Worm (Caenorhabditis elegans) whole organism, late embryonic: Measurements from ENCODE around the gene srz-64.

ENCODE experiments used
- C08G9.2 ChIP-seq: sonication (generic microtip); optimal IDR thresholded peaks from 2 replicates; lab custom pipeline; 2016; ENCODE audit warnings: mild to moderate bottlenecking, missing genetic modification characterization, moderate library complexity, missing compliant biosample characterization
- F13H6.1 ChIP-seq: sonication (generic microtip); optimal IDR thresholded peaks from 2 replicates; lab custom pipeline; 2016; ENCODE audit warnings: missing genetic modification characterization, missing compliant biosample characterization
- K09A11.1 ChIP-seq: sonication (generic microtip); optimal IDR thresholded peaks from 2 replicates; lab custom pipeline; 2017; ENCODE audit warnings: antibody characterized with exemption, mild to moderate bottlenecking, missing genetic modification characterization, missing compliant biosample characterization; ENCODE audit not compliant: insufficient read depth
- Y22D7AL.16 ChIP-seq: sonication (generic microtip); optimal IDR thresholded peaks from 2 replicates; lab custom pipeline; 2016; ENCODE audit warnings: missing genetic modification characterization, missing compliant biosample characterization
- ama-1 ChIP-seq: fragments of 150-350 bp; optimal IDR thresholded peaks from 2 replicates; lab custom pipeline; 2014
- ceh-14 ChIP-seq: sonication (generic microtip); optimal IDR thresholded peaks from 2 replicates; lab custom pipeline; 2016; ENCODE audit warnings: missing genotype, missing genetic modification characterization, missing compliant biosample characterization
- ceh-19 ChIP-seq: fragments of 200-800 bp; sonication (Bioruptor generic); optimal IDR thresholded peaks from 2 replicates; lab custom pipeline; 2018; ENCODE audit warnings: mild to moderate bottlenecking, missing genetic modification characterization, missing compliant biosample characterization
- ceh-2 ChIP-seq: sonication (generic microtip); optimal IDR thresholded peaks from 2 replicates; lab custom pipeline; 2016; ENCODE audit warnings: missing genotype, missing genetic modification characterization, missing compliant biosample characterization
- ceh-24 ChIP-seq: sonication (generic microtip); optimal IDR thresholded peaks from 2 replicates; lab custom pipeline; 2016; ENCODE audit warnings: mild to moderate bottlenecking, missing genetic modification characterization, missing compliant biosample characterization
- ceh-30 ChIP-seq: fragments of 150-350 bp; optimal IDR thresholded peaks from 2 replicates; lab custom pipeline; 2014; ENCODE audit warnings: missing biosample characterization, missing genetic modification characterization
- ceh-31 ChIP-seq: sonication (generic microtip); optimal IDR thresholded peaks from 2 replicates; lab custom pipeline; 2016; ENCODE audit warnings: missing genetic modification characterization, missing compliant biosample characterization
- ceh-34 ChIP-seq: sonication (generic microtip); optimal IDR thresholded peaks from 2 replicates; lab custom pipeline; 2016; ENCODE audit warnings: mild to moderate bottlenecking, missing genetic modification characterization, missing compliant biosample characterization
- ceh-45 ChIP-seq: fragments of 200-800 bp; sonication (Bioruptor generic); IDR thresholded peaks from 2 replicates; pipeline ENCODE4 v1.3.6; 2022; ENCODE audit warnings: missing genetic modification reagents, missing genetic modification characterization, missing compliant biosample characterization
- dve-1 ChIP-seq: sonication (generic microtip); optimal IDR thresholded peaks from 2 replicates; lab custom pipeline; 2017; ENCODE audit warnings: antibody characterized with exemption, mild to moderate bottlenecking, missing genetic modification characterization, missing compliant biosample characterization
- elt-2 ChIP-seq: sonication (generic microtip); optimal IDR thresholded peaks from 2 replicates; lab custom pipeline; 2016; ENCODE audit warnings: missing genetic modification reagents, missing genetic modification characterization, missing compliant biosample characterization
- elt-4 ChIP-seq: sonication (generic microtip); optimal IDR thresholded peaks from 2 replicates; lab custom pipeline; 2016; ENCODE audit warnings: missing genetic modification characterization, missing compliant biosample characterization
- ets-4 ChIP-seq: sonication (generic microtip); optimal IDR thresholded peaks from 2 replicates; lab custom pipeline; 2016; ENCODE audit warnings: missing genetic modification characterization, missing compliant biosample characterization
- fkh-10 ChIP-seq: fragments of 150-350 bp; optimal IDR thresholded peaks from 2 replicates; lab custom pipeline; 2014; ENCODE audit warnings: missing biosample characterization, missing genetic modification reagents, missing genetic modification characterization
- fkh-6 ChIP-seq: sonication (generic microtip); optimal IDR thresholded peaks from 2 replicates; lab custom pipeline; 2016; ENCODE audit warnings: missing genetic modification characterization, missing compliant biosample characterization
- gmeb-2 ChIP-seq: sonication (generic microtip); optimal IDR thresholded peaks from 2 replicates; lab custom pipeline; 2016; ENCODE audit warnings: missing genetic modification characterization, inconsistent platforms, missing compliant biosample characterization
- hlh-6 ChIP-seq: sonication (generic microtip); optimal IDR thresholded peaks from 2 replicates; lab custom pipeline; 2016; ENCODE audit warnings: missing genotype, missing genetic modification characterization, missing compliant biosample characterization
- lim-6 ChIP-seq: sonication (generic microtip); optimal IDR thresholded peaks from 2 replicates; lab custom pipeline; 2016; ENCODE audit warnings: missing genetic modification characterization, missing compliant biosample characterization
- mec-3 ChIP-seq: sonication (generic microtip); optimal IDR thresholded peaks from 2 replicates; lab custom pipeline; 2016; ENCODE audit warnings: borderline replicate concordance, missing genetic modification characterization, missing compliant biosample characterization
- nfya-1 ChIP-seq: sonication (generic microtip); optimal IDR thresholded peaks from 2 replicates; lab custom pipeline; 2017; ENCODE audit warnings: missing genetic modification characterization, mild to moderate bottlenecking, missing compliant biosample characterization, antibody characterized with exemption, moderate library complexity
- nhr-11 ChIP-seq: fragments of 150-350 bp; optimal IDR thresholded peaks from 2 replicates; lab custom pipeline; 2014; ENCODE audit warnings: missing biosample characterization, missing genetic modification characterization
- npax-4 ChIP-seq: sonication (generic microtip); optimal IDR thresholded peaks from 2 replicates; lab custom pipeline; 2016; ENCODE audit warnings: missing genetic modification characterization, missing compliant biosample characterization
- pqm-1 ChIP-seq: sonication (generic microtip); optimal IDR thresholded peaks from 2 replicates; lab custom pipeline; 2016; ENCODE audit warnings: missing genetic modification characterization, missing compliant biosample characterization
- sox-2 ChIP-seq: fragments of 200-800 bp; sonication (Bioruptor generic); IDR thresholded peaks from 2 replicates; pipeline ENCODE4 v1.3.6; 2022; ENCODE audit warnings: missing genetic modification reagents, missing genetic modification characterization, missing compliant biosample characterization
- sox-4 ChIP-seq: sonication (generic microtip); optimal IDR thresholded peaks from 2 replicates; lab custom pipeline; 2017; ENCODE audit warnings: mild to moderate bottlenecking, missing genetic modification characterization, inconsistent platforms, missing compliant biosample characterization
- syd-9 ChIP-seq: sonication (generic microtip); optimal IDR thresholded peaks from 2 replicates; lab custom pipeline; 2016; ENCODE audit warnings: mild to moderate bottlenecking, missing genetic modification characterization, moderate library complexity, missing compliant biosample characterization
- tbx-2 ChIP-seq: sonication (generic microtip); optimal IDR thresholded peaks from 2 replicates; lab custom pipeline; 2016; ENCODE audit warnings: missing genetic modification characterization, missing compliant biosample characterization
- tbx-7 ChIP-seq: sonication (generic microtip); optimal IDR thresholded peaks from 2 replicates; lab custom pipeline; 2016; ENCODE audit warnings: missing genotype, missing genetic modification characterization, missing compliant biosample characterization
- unc-42 ChIP-seq: sonication (generic microtip); optimal IDR thresholded peaks from 2 replicates; lab custom pipeline; 2016; ENCODE audit warnings: missing genotype, missing genetic modification characterization, missing compliant biosample characterization
- unc-55 ChIP-seq: sonication (generic microtip); optimal IDR thresholded peaks from 2 replicates; lab custom pipeline; 2017; ENCODE audit warnings: missing biosample characterization, missing genetic modification reagents, missing genetic modification characterization
- zip-5 ChIP-seq: sonication (generic microtip); optimal IDR thresholded peaks from 2 replicates; lab custom pipeline; 2016; ENCODE audit warnings: missing genetic modification characterization, missing compliant biosample characterization

srz-64 gene

ce11 chrII:1242475-1242874 lies 50.6 kb downstream of the srz-64 start (continued):
- TF ChIP-seq unc-42 (tag; lab: Kevin White, UChicago) (no peak), elt-2 (peak; percentile 20), unc-55 (GFP tag; lab: Kevin White, UChicago) (peak; percentile 79), nfya-1 (tag; lab: Kevin White, UChicago) (peak; percentile 62), pqm-1 (tag; lab: Kevin White, UChicago) (no peak), ceh-34 (tag; lab: Kevin White, UChicago) (peak; percentile 29), K09A11.1 (tag; lab: Kevin White, UChicago) (no peak), ceh-14 (tag; lab: Kevin White, UChicago) (no peak), ceh-45 (GFP tag; lab: Robert Waterston, UW) (no peak), fkh-6 (tag; lab: Kevin White, UChicago) (no peak), ceh-31 (tag; lab: Kevin White, UChicago) (peak; percentile 51), dve-1 (tag; lab: Kevin White, UChicago) (peak; percentile 23), fkh-10 (GFP tag; lab: Kevin White, UChicago) (no peak), syd-9 (peak; percentile 1), hlh-6 (peak; percentile 4)
- TF ChIP-seq, all 69 proteins: peak for 18

ce11 chrII:1241176-1241730 lies 51.8 kb downstream of the srz-64 start:
- TF ChIP-seq pqm-1 (tag; lab: Kevin White, UChicago): no peak
- TF ChIP-seq Y22D7AL.16 (tag; lab: Kevin White, UChicago): no peak
- TF ChIP-seq lim-6 (tag; lab: Kevin White, UChicago): no peak
- no peak for TF ChIP-seq ceh-2
- no peak for TF ChIP-seq nfya-1 (tag; lab: Kevin White, UChicago)
- no peak for TF ChIP-seq F13H6.1 (tag; lab: Kevin White, UChicago)
- no peak for TF ChIP-seq ceh-19
- no peak for TF ChIP-seq npax-4
- TF ChIP-seq elt-4 (tag; lab: Kevin White, UChicago): no peak
- no peak for TF ChIP-seq sox-4 (tag; lab: Kevin White, UChicago)
- no peak for TF ChIP-seq ama-1 (lab: Kevin White, UChicago)
- no peak for TF ChIP-seq ets-4
- TF ChIP-seq ceh-30 (tag; lab: Kevin White, UChicago): no peak
- TF ChIP-seq nhr-11 (tag; lab: Kevin White, UChicago): no peak
- TF ChIP-seq gmeb-2 (tag; lab: Kevin White, UChicago): no peak
- no peak for TF ChIP-seq hlh-6
- no peak for TF ChIP-seq C08G9.2 (tag; lab: Kevin White, UChicago)
- TF ChIP-seq ceh-24 (tag; lab: Kevin White, UChicago): no peak

- TF ChIP-seq ceh-30 (tag; lab: Kevin White, UChicago): no peak
- TF ChIP-seq dve-1 (tag; lab: Kevin White, UChicago): no peak
These were observed 52.6 kb downstream of the srz-64 start for ce11 chrII:1240436-1240835.

- TF ChIP-seq sox-2 (GFP tag; lab: Robert Waterston, UW) (no peak), ceh-2 (no peak), tbx-7 (no peak), tbx-2 (peak; percentile 18), mec-3 (tag; lab: Kevin White, UChicago) (no peak), K09A11.1 (tag; lab: Kevin White, UChicago) (no peak), zip-5 (no peak), nfya-1 (tag; lab: Kevin White, UChicago) (no peak), F13H6.1 (tag; lab: Kevin White, UChicago) (peak; percentile 58), elt-2 (peak; percentile 59), elt-4 (tag; lab: Kevin White, UChicago) (no peak)
These were observed 53.5 kb downstream of the srz-64 start for ce11 chrII:1239433-1240020.
